Worm (Caenorhabditis elegans) whole organism, early embryonic: ENCODE results near the gene nhr-86.

Experiments
- B0310.2 ChIP-seq: sonication (generic microtip); optimal IDR thresholded peaks from 2 replicates; lab custom pipeline; 2016; ENCODE audit warnings: mild to moderate bottlenecking, missing genetic modification characterization, missing compliant biosample characterization
- F13C5.2 ChIP-seq: sonication (generic microtip); optimal IDR thresholded peaks from 2 replicates; lab custom pipeline; 2017; ENCODE audit warnings: mild to moderate bottlenecking, missing genetic modification characterization, inconsistent platforms, missing compliant biosample characterization
- aly-1 ChIP-seq: sonication (generic microtip); optimal IDR thresholded peaks from 2 replicates; lab custom pipeline; 2016; ENCODE audit warnings: missing genetic modification characterization, missing compliant biosample characterization
- ama-1 ChIP-seq: fragments of 150-350 bp; optimal IDR thresholded peaks from 2 replicates; lab custom pipeline; 2014
- ceh-13 ChIP-seq: fragments of 200-800 bp; sonication (Bioruptor generic); optimal IDR thresholded peaks from 2 replicates; lab custom pipeline; 2018; ENCODE audit warnings: mild to moderate bottlenecking, missing genetic modification characterization, missing compliant biosample characterization
- ceh-36 ChIP-seq: sonication (generic microtip); optimal IDR thresholded peaks from 2 replicates; lab custom pipeline; 2016; ENCODE audit warnings: missing genetic modification characterization, inconsistent platforms, missing compliant biosample characterization
- ets-7 ChIP-seq: sonication (generic microtip); optimal IDR thresholded peaks from 2 replicates; lab custom pipeline; 2016; ENCODE audit warnings: missing genotype, missing genetic modification characterization, missing compliant biosample characterization
- flt-1 ChIP-seq: fragments of 200-800 bp; sonication (Bioruptor generic); IDR thresholded peaks from 2 replicates; pipeline ENCODE4 v1.3.6; 2022; ENCODE audit warnings: missing genetic modification characterization, missing compliant biosample characterization
- hmbx-1 ChIP-seq: sonication (generic microtip); optimal IDR thresholded peaks from 2 replicates; lab custom pipeline; 2016; ENCODE audit warnings: mild to moderate bottlenecking, missing genetic modification characterization, missing compliant biosample characterization
- hmg-4 ChIP-seq: fragments of 200-800 bp; sonication (Bioruptor generic); optimal IDR thresholded peaks from 2 replicates; lab custom pipeline; 2018; ENCODE audit warnings: mild to moderate bottlenecking, missing genetic modification characterization, missing compliant biosample characterization
- hnd-1 ChIP-seq: sonication (generic microtip); optimal IDR thresholded peaks from 2 replicates; lab custom pipeline; 2016; ENCODE audit warnings: missing genetic modification characterization, missing compliant biosample characterization
- pes-1 ChIP-seq: fragments of 200-800 bp; sonication (Bioruptor generic); IDR thresholded peaks from 2 replicates; pipeline ENCODE4 v1.3.6; 2022; ENCODE audit warnings: missing genetic modification reagents, missing genetic modification characterization, missing compliant biosample characterization
- scrt-1 ChIP-seq: fragments of 200-800 bp; sonication (Bioruptor generic); IDR thresholded peaks from 2 replicates; pipeline ENCODE4 v1.3.6; 2022; ENCODE audit warnings: missing genetic modification characterization, missing compliant biosample characterization
- sea-1 ChIP-seq: fragments of 200-800 bp; sonication (Bioruptor generic); conservative IDR thresholded peaks from 2 replicates; pipeline ENCODE4 v1.3.6; 2022; ENCODE audit warnings: missing genetic modification characterization, missing compliant biosample characterization
- tbx-11 ChIP-seq: fragments of 200-800 bp; sonication (Bioruptor generic); IDR thresholded peaks from 2 replicates; pipeline ENCODE4 v1.3.6; 2022; ENCODE audit warnings: missing genetic modification characterization, missing compliant biosample characterization
- tbx-37 ChIP-seq: fragments of 200-800 bp; sonication (Bioruptor generic); conservative IDR thresholded peaks from 2 replicates; pipeline ENCODE4 v1.3.6; 2022; ENCODE audit warnings: missing genetic modification reagents, missing genetic modification characterization, missing compliant biosample characterization
- tra-4 ChIP-seq: sonication (generic microtip); optimal IDR thresholded peaks from 2 replicates; lab custom pipeline; 2017; ENCODE audit warnings: missing genetic modification characterization, missing compliant biosample characterization

The nhr-86 gene

DNA sequence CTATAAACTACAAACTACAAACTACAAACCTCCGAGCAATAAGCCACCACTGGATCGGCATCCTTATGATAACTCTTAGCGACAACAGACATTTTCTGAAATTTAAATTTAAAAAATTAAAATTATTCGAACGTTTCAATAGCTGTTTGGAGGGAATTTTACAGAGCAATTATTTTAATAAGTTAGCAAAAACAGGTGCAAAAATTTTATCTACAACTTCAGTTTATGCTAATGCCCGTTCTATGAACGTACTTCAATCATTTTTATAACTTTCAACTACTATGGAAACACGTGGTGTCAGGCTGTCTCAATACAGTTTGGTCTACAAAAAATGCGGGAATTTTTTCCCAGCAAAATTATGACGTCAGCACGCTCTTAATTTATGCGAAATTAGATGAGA, 13.1 kb downstream of the nhr-86 start, which contains the start of gene comt-5:
comt-5 (minus strand) TSS at position 101 of the 400 bp plus-strand sequence.
- no peak for TF ChIP-seq hmbx-1 (tag; lab: Kevin White, UChicago)
- TF ChIP-seq tbx-37 (GFP tag; lab: Robert Waterston, UW), result no peak
- no peak for TF ChIP-seq B0310.2
- no peak for TF ChIP-seq ama-1 (lab: Kevin White, UChicago)
- TF ChIP-seq pes-1 (GFP tag; lab: Robert Waterston, UW), result no peak
- no peak for TF ChIP-seq tbx-11 (GFP tag; lab: Robert Waterston, UW)
- TF ChIP-seq flt-1 (GFP tag; lab: Robert Waterston, UW), result no peak
- no peak for TF ChIP-seq ceh-36 (tag; lab: Kevin White, UChicago)
- TF ChIP-seq hmg-4 (GFP tag; lab: Kevin White, UChicago), result no peak
- TF ChIP-seq F13C5.2, result no peak
- TF ChIP-seq tra-4, result no peak
- TF ChIP-seq scrt-1 (GFP tag; lab: Robert Waterston, UW), result no peak
- no peak for TF ChIP-seq ets-7 (tag; lab: Kevin White, UChicago)
- TF ChIP-seq aly-1, result no peak

DNA sequence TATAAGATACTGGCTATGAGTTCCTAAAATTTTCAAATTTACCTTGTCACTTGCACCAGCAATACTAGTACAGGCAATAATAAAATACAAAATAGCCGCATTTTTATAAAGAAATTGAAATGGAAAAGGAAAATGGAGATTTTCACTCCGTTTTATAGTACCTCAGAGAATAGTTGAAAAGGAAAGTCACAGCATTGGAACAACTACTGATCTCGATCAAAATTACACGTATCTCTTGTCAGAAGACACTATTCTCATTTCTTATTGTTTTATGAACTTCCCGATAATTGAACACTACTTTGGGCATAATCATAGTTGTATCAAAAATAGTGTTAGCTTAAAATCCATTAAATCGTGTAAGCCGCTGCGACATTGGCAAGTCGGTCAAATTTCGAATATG, 15.1 kb downstream of the nhr-86 start, which contains the start of gene Y40B10A.11:
Y40B10A.11 (minus strand) TSS at position 101 of the 400 bp plus-strand sequence.
- TF ChIP-seq hnd-1 (tag; lab: Kevin White, UChicago) (no peak), ceh-13 (GFP tag; lab: Kevin White, UChicago) (no peak), sea-1 (GFP tag; lab: Robert Waterston, UW) (no peak), tbx-11 (GFP tag; lab: Robert Waterston, UW) (no peak), flt-1 (GFP tag; lab: Robert Waterston, UW) (no peak), hmg-4 (GFP tag; lab: Kevin White, UChicago) (no peak), B0310.2 (no peak), ama-1 (lab: Kevin White, UChicago) (no peak), ets-7 (tag; lab: Kevin White, UChicago) (no peak), pes-1 (GFP tag; lab: Robert Waterston, UW) (no peak), tra-4 (no peak), ceh-36 (tag; lab: Kevin White, UChicago) (no peak)

DNA sequence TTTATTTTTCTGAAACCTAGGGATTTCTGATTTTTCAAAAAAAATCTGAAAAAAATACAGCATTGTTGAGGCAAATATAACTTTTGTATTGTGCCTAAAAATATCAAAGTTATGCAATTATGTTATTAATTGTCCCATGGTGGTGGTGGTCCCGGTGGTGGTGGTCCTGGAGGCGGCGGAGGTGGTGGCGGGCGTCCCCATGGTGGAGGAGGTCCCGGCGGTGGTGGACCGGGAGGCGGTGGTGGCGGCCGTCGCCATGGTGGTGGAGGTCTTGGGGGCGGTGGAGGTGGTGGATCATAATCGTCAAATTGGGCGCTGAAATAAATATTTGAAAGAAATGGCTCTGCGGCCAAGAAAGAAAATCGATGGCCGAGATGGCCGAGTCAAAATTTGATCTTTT, 15.9 kb downstream of the nhr-86 start:
- no peak for TF ChIP-seq tra-4
- TF ChIP-seq scrt-1 (GFP tag; lab: Robert Waterston, UW), result 0 out of 2 replicates have a peak, but pooled peaks have one; percentile 48

DNA sequence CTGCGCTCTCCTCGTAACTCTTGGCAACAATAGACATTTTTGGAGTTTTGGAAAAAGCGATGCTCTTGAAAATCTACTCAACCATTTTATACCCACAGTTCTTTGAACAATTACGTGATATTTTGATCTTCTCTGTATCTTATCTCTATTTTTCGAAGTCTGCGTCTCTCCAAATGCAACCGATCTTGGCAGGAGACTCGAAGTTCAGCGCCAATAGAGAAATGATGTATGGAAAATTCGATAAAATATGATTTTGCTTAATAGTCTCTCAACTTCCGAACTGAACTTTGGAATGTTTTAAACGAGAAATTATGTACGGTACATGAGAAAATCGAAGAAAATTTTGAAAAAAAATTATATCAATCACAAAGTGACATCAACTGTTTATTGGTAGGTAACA, 16.5 kb downstream of the nhr-86 start, which contains the start of gene comt-4:
comt-4 (minus strand) TSS at position 50 of the 400 bp plus-strand sequence.
- TF ChIP-seq pes-1 (GFP tag; lab: Robert Waterston, UW) (no peak), ceh-13 (GFP tag; lab: Kevin White, UChicago) (no peak), hmg-4 (GFP tag; lab: Kevin White, UChicago) (no peak), scrt-1 (GFP tag; lab: Robert Waterston, UW) (no peak), tra-4 (no peak), ceh-36 (tag; lab: Kevin White, UChicago) (no peak), F13C5.2 (no peak)

DNA sequence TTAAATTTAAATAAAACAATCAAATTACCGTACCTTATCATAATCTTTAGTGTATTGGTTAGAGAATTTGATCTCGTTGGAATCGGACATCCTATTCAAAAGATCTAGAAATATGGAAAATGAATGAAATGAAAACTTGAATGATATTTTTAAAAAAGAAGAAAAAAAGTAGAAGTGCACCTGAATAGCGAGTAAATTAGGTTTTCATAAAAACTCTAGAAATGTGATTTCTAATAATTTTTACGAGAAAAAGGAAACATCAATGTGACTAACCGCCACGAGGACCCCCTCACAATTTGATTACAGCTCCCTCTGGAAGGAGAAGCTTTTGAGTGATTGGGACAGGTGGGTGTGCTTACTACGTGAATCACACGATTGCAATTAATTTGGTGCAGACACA, 20.7 kb downstream of the nhr-86 start, which contains the start of gene Y40B10A.5:
Y40B10A.5 (minus strand) TSS at position 101 of the 400 bp plus-strand sequence.
- TF ChIP-seq pes-1 (GFP tag; lab: Robert Waterston, UW), result no peak
- no peak for TF ChIP-seq sea-1 (GFP tag; lab: Robert Waterston, UW)
- TF ChIP-seq scrt-1 (GFP tag; lab: Robert Waterston, UW), result no peak
- no peak for TF ChIP-seq hnd-1 (tag; lab: Kevin White, UChicago)
- no peak for TF ChIP-seq hmbx-1 (tag; lab: Kevin White, UChicago)
- TF ChIP-seq ceh-36 (tag; lab: Kevin White, UChicago), result no peak
- TF ChIP-seq tbx-11 (GFP tag; lab: Robert Waterston, UW), result no peak
- TF ChIP-seq B0310.2, result no peak
- no peak for TF ChIP-seq aly-1
- no peak for TF ChIP-seq F13C5.2
- no peak for TF ChIP-seq tbx-37 (GFP tag; lab: Robert Waterston, UW)
- no peak for TF ChIP-seq flt-1 (GFP tag; lab: Robert Waterston, UW)
- no peak for TF ChIP-seq ama-1 (lab: Kevin White, UChicago)
- TF ChIP-seq ceh-13 (GFP tag; lab: Kevin White, UChicago), result no peak

DNA sequence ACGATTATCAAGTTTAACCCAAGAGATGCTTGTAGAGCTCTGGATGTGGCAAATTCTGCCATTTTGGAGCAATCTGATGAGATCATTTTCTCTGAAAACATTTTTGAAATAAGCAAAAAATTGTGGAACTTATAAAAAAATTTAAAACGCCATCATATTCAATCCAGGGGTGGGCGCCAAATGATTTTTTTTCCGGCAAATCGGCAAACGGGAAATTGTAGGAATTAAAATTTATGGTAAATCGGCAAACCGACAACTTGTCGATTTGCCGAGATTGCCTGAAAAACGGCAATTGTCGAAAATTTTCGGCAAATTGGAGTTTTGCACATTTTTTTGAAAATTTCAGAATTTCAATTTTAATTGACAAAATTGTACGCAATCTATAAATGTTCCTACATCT, 31.1 kb downstream of the nhr-86 start, which contains the start of gene srab-23:
srab-23 (minus strand) TSS at position 101 of the 400 bp plus-strand sequence.
- TF ChIP-seq ets-7 (tag; lab: Kevin White, UChicago) (no peak), flt-1 (GFP tag; lab: Robert Waterston, UW) (no peak), hnd-1 (tag; lab: Kevin White, UChicago) (no peak), sea-1 (GFP tag; lab: Robert Waterston, UW) (no peak), B0310.2 (no peak), ama-1 (lab: Kevin White, UChicago) (no peak), hmbx-1 (tag; lab: Kevin White, UChicago) (no peak), scrt-1 (GFP tag; lab: Robert Waterston, UW) (no peak), ceh-13 (GFP tag; lab: Kevin White, UChicago) (no peak), aly-1 (no peak), tbx-11 (GFP tag; lab: Robert Waterston, UW) (no peak), ceh-36 (tag; lab: Kevin White, UChicago) (no peak), tbx-37 (GFP tag; lab: Robert Waterston, UW) (no peak), tra-4 (no peak), F13C5.2 (no peak), hmg-4 (GFP tag; lab: Kevin White, UChicago) (no peak), pes-1 (GFP tag; lab: Robert Waterston, UW) (no peak)

DNA sequence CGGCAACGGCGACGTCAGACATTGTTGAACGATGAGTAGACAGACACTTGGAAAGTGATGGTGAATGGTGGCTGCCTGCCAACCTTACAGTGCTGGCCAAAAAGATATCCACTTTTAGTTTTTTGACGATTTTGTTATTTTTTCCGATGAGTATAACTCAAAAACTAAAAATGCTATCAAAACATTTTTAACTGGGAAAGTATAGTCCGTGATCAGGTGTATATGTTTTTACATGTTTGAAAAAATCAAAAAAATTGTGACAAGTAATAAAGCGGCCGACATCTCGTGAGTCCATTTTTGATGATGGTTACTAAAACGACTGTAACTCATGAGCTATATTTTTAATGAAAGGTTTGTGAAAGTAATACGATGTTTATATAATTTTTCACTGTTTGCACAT, 35.2 kb downstream of the nhr-86 start, which contains the start of gene hil-6:
hil-6 (minus strand) TSS at position 101 of the 400 bp plus-strand sequence.
- no peak for TF ChIP-seq tra-4
- TF ChIP-seq tbx-37 (GFP tag; lab: Robert Waterston, UW), result no peak
- no peak for TF ChIP-seq scrt-1 (GFP tag; lab: Robert Waterston, UW)
- no peak for TF ChIP-seq hmbx-1 (tag; lab: Kevin White, UChicago)
- TF ChIP-seq hmg-4 (GFP tag; lab: Kevin White, UChicago), result no peak
- TF ChIP-seq aly-1, result no peak
- TF ChIP-seq tbx-11 (GFP tag; lab: Robert Waterston, UW), result no peak
